Fruit fly (Drosophila melanogaster) whole organism, embryonic: ENCODE data around the gene ND-B18.

Source experiments
- Atf3 ChIP-seq: fragments of 200-800 bp; sonication (Bioruptor generic); optimal IDR thresholded peaks from 3 replicates; lab custom pipeline; 2016; ENCODE audit warnings: missing biosample characterization, missing genetic modification characterization
- Bgb ChIP-seq: fragments of 200-800 bp; sonication (Bioruptor generic); IDR thresholded peaks from 2 replicates; pipeline ENCODE4 v1.3.6; 2022; ENCODE audit warnings: missing biosample characterization, missing genetic modification characterization; ENCODE audit not compliant: partially characterized antibody
- CG4328 ChIP-seq: fragments of 200-800 bp; sonication (Bioruptor generic); optimal IDR thresholded peaks from 3 replicates; lab custom pipeline; 2017; ENCODE audit warnings: missing biosample characterization, missing genetic modification reagents, missing genetic modification characterization
- CrebB ChIP-seq: fragments of 200-800 bp; sonication (Bioruptor generic); optimal IDR thresholded peaks from 3 replicates; lab custom pipeline; 2018; ENCODE audit warnings: missing biosample characterization, mild to moderate bottlenecking, missing genetic modification characterization
- HmgD ChIP-seq: fragments of 200-800 bp; sonication (Bioruptor generic); optimal IDR thresholded peaks from 3 replicates; lab custom pipeline; 2016; ENCODE audit warnings: missing biosample characterization, missing genetic modification characterization
- Jarid2 ChIP-seq: fragments of 200-800 bp; sonication (Bioruptor generic); optimal IDR thresholded peaks from 3 replicates; lab custom pipeline; 2017; ENCODE audit warnings: mild to moderate bottlenecking, missing biosample characterization, missing genetic modification reagents, missing genetic modification characterization
- fd96Cb ChIP-seq: fragments of 200-800 bp; sonication (Bioruptor generic); optimal IDR thresholded peaks from 2 replicates; lab custom pipeline; 2018; ENCODE audit warnings: missing biosample characterization, mild to moderate bottlenecking, missing genetic modification characterization, moderate library complexity
- gt ChIP-seq: fragments of 200-800 bp; sonication (Bioruptor generic); IDR thresholded peaks from 2 replicates; pipeline ENCODE4 v1.3.6; 2022; ENCODE audit warnings: missing biosample characterization, missing genetic modification characterization
- pnt ChIP-seq: fragments of 200-800 bp; sonication (Bioruptor generic); optimal IDR thresholded peaks from 3 replicates; lab custom pipeline; 2016; ENCODE audit warnings: missing biosample characterization, missing genetic modification characterization
- so ChIP-seq: fragments of 200-800 bp; sonication (Bioruptor generic); IDR thresholded peaks from 3 replicates; pipeline ENCODE4 v1.3.6; 2022; ENCODE audit warnings: missing biosample characterization, missing genetic modification characterization
- ssp ChIP-seq: fragments of 200-800 bp; sonication (Bioruptor generic); IDR thresholded peaks from 2 replicates; pipeline ENCODE4 v1.3.6; 2022; ENCODE audit warnings: missing biosample characterization, missing genetic modification characterization
- tna ChIP-seq: fragments of 200-800 bp; sonication (Bioruptor generic); IDR thresholded peaks from 2 replicates; pipeline ENCODE4 v1.3.6; 2022; ENCODE audit warnings: missing biosample characterization, missing genetic modification characterization; ENCODE audit not compliant: partially characterized antibody
- zfh2 ChIP-seq: fragments of 200-800 bp; sonication (Bioruptor generic); optimal IDR thresholded peaks from 2 replicates; lab custom pipeline; 2016; ENCODE audit warnings: missing biosample characterization, missing genetic modification characterization

dm6 chrX:15076606-15077005, 13.1 kb downstream of the ND-B18 start:
- TF ChIP-seq Jarid2 (no peak), tna (GFP tag; lab: Robert Waterston, UW) (no peak), so (GFP tag; lab: Robert Waterston, UW) (no peak), zfh2 (GFP tag; lab: Kevin White, UChicago) (no peak), Bgb (GFP tag; lab: Robert Waterston, UW) (no peak), fd96Cb (tag; lab: Kevin White, UChicago) (no peak), ssp (no peak), CrebB (tag; lab: Kevin White, UChicago) (no peak), pnt (GFP tag; lab: Kevin White, UChicago) (no peak), CG4328 (no peak), gt (no peak), Atf3 (GFP tag; lab: Kevin White, UChicago) (no peak), HmgD (GFP tag; lab: Kevin White, UChicago) (no peak)
